Worm (Caenorhabditis elegans): Measurements from ENCODE around the gene F58B4.3.

Gene F58B4.3

DNA sequence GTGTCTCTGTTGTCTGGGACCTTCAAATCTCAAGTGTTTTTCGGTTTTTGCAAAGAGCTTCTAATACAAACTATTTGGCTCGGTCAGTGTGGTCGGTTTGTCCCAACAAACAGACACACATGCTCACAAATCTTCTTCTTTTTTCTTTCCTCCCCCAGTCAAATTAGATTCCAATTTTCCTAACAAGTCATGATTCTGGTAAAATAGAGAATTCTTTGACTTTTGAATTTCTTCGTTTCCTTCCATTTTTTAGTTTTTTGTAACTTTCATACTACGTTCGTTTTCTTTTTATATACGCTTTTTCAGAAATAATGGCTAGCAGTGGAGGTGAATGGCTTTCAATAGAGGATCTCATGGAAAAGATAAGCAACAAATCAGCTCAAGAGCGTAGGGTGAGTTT, 25.9 kb upstream of the F58B4.3 start, which contains the start of gene F32D8.15:
Gene F32D8.15 (plus strand): TSS at position 301 of the 400 bp plus-strand sequence.
- TF ChIP-seq tab-1 (GFP tag; IDR thresholded peaks at IDR 0.05) (no peak), klf-2 (GFP tag; conservative IDR thresholded peaks at IDR 0.05) (no peak), med-1 (GFP tag; optimal IDR thresholded peaks at IDR 0.05; ENCODE audit: insufficient read depth) (no peak), ztf-29 (GFP tag; IDR thresholded peaks at IDR 0.05) (no peak), T22C8.4 (GFP tag; IDR thresholded peaks at IDR 0.05) (no peak), cog-1 (tag; optimal IDR thresholded peaks at IDR 0.05) (no peak), ztf-23 (GFP tag; IDR thresholded peaks at IDR 0.05) (no peak), flt-1 (GFP tag; IDR thresholded peaks at IDR 0.05) (no peak), ref-1 (GFP tag; conservative IDR thresholded peaks at IDR 0.05) (no peak)

DNA sequence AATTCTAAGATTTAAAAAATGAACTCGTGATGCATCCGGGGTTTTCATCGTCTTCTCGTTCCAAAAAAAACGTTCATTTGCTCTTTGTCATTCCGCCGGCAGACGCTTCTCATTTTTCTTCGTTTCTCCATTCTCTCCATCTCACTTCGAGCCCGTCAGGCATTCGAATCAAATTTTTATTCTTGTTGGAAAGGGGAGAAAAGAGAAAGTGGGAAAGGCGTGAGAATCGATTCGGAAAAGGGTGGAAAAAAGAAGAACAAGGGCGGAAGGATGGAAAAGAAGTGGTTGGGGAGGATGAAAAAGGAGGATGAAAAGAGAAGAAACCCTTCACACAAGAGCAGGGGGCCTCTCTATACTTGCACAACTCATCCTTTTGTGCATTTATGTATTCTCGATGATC, 24.8 kb upstream of the F58B4.3 start:
- TF ChIP-seq cog-1 (tag; optimal IDR thresholded peaks at IDR 0.05) (no peak), med-1 (GFP tag; optimal IDR thresholded peaks at IDR 0.05; ENCODE audit: insufficient read depth) (no peak), T22C8.4 (GFP tag; IDR thresholded peaks at IDR 0.05) (no peak), klf-2 (GFP tag; conservative IDR thresholded peaks at IDR 0.05) (no peak), ztf-29 (GFP tag; IDR thresholded peaks at IDR 0.05) (no peak), ztf-23 (GFP tag; IDR thresholded peaks at IDR 0.05) (no peak), tab-1 (GFP tag; IDR thresholded peaks at IDR 0.05) (no peak), flt-1 (GFP tag; IDR thresholded peaks at IDR 0.05) (no peak), ref-1 (GFP tag; conservative IDR thresholded peaks at IDR 0.05) (no peak)

DNA sequence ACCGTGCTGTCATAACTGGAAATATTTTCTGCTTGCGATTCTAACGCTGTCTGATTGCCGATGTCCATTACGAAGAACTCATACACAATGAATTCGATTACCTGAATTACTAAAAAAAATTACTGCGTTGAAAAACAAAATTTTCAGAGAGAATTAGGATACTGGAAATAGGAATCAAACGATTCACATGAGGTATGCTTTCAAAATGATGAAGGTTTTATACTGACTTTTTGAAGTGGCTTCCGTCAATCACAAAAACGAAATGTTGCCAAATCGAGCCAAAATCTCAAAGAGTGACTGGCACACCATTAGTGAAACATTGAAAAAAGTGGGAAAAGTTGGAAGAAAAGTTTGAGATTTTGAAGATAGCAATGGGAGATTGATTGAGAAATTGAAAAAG, 20.5 kb upstream of the F58B4.3 start, which contains the start of gene zzz-1:
Gene zzz-1 (minus strand): TSS at position 101 of the 400 bp plus-strand sequence.
- TF ChIP-seq tab-1 (GFP tag; IDR thresholded peaks at IDR 0.05) (no peak), cog-1 (tag; optimal IDR thresholded peaks at IDR 0.05) (no peak), ztf-29 (GFP tag; IDR thresholded peaks at IDR 0.05) (no peak), T22C8.4 (GFP tag; IDR thresholded peaks at IDR 0.05) (no peak), flt-1 (GFP tag; IDR thresholded peaks at IDR 0.05) (no peak), med-1 (GFP tag; optimal IDR thresholded peaks at IDR 0.05; ENCODE audit: insufficient read depth) (no peak), klf-2 (GFP tag; conservative IDR thresholded peaks at IDR 0.05) (no peak), ref-1 (GFP tag; conservative IDR thresholded peaks at IDR 0.05) (no peak), ztf-23 (GFP tag; IDR thresholded peaks at IDR 0.05) (no peak)

DNA sequence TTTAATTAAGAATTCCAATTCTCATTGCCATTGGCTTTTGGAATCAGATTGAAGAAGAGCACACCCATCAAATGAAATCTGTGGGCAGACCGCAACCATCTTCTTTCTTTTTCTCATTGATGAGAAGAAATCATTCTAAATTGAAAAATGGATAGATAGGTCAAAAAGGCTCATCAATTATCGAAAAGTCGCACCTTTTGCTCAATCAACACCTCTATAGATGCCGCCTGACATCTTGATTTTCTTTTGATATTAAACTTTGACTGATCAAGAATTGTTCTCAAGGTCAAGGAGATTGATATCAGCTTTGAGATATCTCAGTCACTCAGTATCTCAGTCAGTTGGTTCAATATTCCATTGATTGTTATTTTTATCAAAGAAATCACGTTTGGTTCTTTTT, 19.7 kb upstream of the F58B4.3 start:
- TF ChIP-seq T22C8.4 (GFP tag; IDR thresholded peaks at IDR 0.05) (no peak), tab-1 (GFP tag; IDR thresholded peaks at IDR 0.05) (no peak), med-1 (GFP tag; optimal IDR thresholded peaks at IDR 0.05; ENCODE audit: insufficient read depth) (no peak), flt-1 (GFP tag; IDR thresholded peaks at IDR 0.05) (no peak), ztf-23 (GFP tag; IDR thresholded peaks at IDR 0.05) (no peak), ref-1 (GFP tag; conservative IDR thresholded peaks at IDR 0.05) (no peak), cog-1 (tag; optimal IDR thresholded peaks at IDR 0.05) (no peak), klf-2 (GFP tag; conservative IDR thresholded peaks at IDR 0.05) (no peak), ztf-29 (GFP tag; IDR thresholded peaks at IDR 0.05) (no peak)

DNA sequence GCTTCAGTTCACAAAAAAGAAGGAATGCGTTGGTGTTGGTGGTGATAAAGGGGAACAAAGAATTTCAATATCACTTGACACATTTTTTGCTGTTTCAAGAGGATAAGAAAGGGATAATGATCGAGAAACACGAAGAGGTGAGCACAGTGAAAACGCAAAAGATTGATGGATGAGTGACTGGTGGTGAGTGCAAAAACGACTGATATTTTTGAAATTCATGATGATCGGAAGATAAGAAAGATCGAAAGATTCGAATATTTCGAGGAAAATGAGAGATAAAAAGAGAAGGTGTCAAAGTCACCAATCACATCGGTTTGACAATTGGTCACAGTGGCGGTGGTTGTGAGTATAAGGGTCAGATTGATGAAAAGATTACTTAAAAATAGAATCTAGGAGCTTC, 13.7 kb upstream of the F58B4.3 start:
- no peak for TF ChIP-seq tab-1 (GFP tag; IDR thresholded peaks at IDR 0.05)
- no peak for TF ChIP-seq med-1 (GFP tag; optimal IDR thresholded peaks at IDR 0.05; ENCODE audit: insufficient read depth)
- no peak for TF ChIP-seq ztf-29 (GFP tag; IDR thresholded peaks at IDR 0.05)
- TF ChIP-seq T22C8.4 (GFP tag; IDR thresholded peaks at IDR 0.05) = no peak
- no peak for TF ChIP-seq klf-2 (GFP tag; conservative IDR thresholded peaks at IDR 0.05)
- TF ChIP-seq cog-1 (tag; optimal IDR thresholded peaks at IDR 0.05) = no peak
- TF ChIP-seq ztf-23 (GFP tag; IDR thresholded peaks at IDR 0.05) = no peak
- TF ChIP-seq flt-1 (GFP tag; IDR thresholded peaks at IDR 0.05) = no peak
- TF ChIP-seq ref-1 (GFP tag; conservative IDR thresholded peaks at IDR 0.05) = no peak

DNA sequence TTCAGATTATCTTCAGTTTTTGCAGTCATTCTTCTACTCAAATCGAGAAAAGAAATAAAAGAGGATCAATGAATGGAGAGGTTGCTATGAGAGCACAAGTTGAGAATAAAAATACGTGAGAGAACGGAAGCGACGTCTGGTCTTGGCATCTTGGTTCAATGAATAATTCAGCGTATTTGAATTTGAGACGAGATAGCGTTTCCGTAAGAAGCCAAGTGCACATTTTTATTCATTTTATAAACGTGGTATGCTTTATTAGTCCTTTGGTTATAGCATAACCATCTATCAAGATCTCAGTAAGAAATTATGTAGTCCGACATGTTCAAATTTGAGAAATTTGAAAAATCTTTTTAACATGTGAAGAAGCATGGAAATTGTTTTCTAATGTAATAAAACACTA, 11.2 kb upstream of the F58B4.3 start, which contains the start of gene F58B4.2:
Gene F58B4.2 (minus strand): TSS at position 101 of the 400 bp plus-strand sequence.
- TF ChIP-seq flt-1 (GFP tag; IDR thresholded peaks at IDR 0.05) = no peak
- TF ChIP-seq ztf-29 (GFP tag; IDR thresholded peaks at IDR 0.05) = no peak

DNA sequence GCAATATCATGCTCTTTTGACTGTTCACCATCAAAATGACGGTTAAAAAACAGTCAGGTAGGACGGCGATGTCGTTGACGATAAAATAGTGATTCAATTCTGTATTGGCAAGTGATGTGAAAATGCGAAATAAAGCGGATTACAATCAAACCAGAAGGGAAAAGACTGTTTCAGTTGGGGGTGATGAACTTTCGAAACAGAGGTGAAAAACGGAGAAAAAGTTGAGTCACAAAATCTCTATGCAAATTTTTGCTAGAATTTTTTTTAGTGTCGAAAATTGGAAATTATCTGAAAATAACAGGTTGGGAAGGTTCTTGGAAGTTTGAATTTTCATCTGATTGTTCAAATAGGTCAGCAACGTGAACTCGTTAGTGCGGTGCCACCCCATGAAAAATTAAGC, 7.9 kb upstream of the F58B4.3 start, which contains the start of gene nas-31:
Gene nas-31 (minus strand): TSS at position 101 of the 400 bp plus-strand sequence.
- no peak for TF ChIP-seq klf-2 (GFP tag; conservative IDR thresholded peaks at IDR 0.05)
- no peak for TF ChIP-seq ztf-23 (GFP tag; IDR thresholded peaks at IDR 0.05)

DNA sequence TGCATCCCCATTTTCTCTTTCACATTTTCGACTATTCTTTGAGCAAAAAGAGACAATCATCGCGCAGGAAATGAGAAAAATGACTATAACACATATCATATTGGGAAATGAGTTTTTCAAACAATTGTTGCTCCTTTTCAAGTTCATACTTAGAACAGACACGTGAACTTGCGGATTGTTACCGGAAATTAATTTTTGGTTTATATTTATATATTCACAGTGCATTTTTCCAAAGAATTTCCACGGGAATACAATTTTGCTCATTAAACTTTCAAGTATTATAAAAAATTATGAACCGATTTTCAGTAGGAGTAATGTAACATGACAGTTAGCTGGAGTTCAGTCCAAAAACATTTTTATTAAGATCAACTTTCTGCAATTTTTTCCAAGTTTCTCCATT, 6.4 kb upstream of the F58B4.3 start, which contains the start of gene F58B4.7:
Gene F58B4.7 (minus strand): TSS at position 101 of the 400 bp plus-strand sequence.
- TF ChIP-seq T22C8.4 (GFP tag; IDR thresholded peaks at IDR 0.05) (no peak), ref-1 (GFP tag; conservative IDR thresholded peaks at IDR 0.05) (no peak), klf-2 (GFP tag; conservative IDR thresholded peaks at IDR 0.05) (no peak), tab-1 (GFP tag; IDR thresholded peaks at IDR 0.05) (no peak), med-1 (GFP tag; optimal IDR thresholded peaks at IDR 0.05; ENCODE audit: insufficient read depth) (no peak), ztf-29 (GFP tag; IDR thresholded peaks at IDR 0.05) (no peak)

DNA sequence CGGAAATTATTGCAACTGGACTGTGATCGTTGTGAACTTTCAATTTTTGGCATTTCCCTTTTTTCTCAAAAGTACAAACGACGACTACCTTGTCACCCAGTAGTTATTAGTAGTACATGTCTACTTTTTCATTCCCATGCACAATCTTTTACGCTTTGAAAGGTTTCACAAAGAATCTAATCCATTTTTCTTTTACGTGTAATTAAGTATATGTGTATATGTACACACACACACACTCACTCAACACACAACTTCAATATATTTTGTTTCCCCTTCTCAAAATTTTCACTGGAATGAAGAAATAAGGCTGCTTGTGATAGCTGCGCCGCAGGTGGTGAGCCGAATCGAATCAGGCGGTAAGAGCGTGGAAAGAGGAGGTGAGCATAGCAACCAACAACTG, 4.9 kb upstream of the F58B4.3 start, which contains the start of gene F58B4.6:
Gene F58B4.6 (plus strand): TSS at position 301 of the 400 bp plus-strand sequence.
- TF ChIP-seq cog-1 (tag; optimal IDR thresholded peaks at IDR 0.05) = no peak

DNA sequence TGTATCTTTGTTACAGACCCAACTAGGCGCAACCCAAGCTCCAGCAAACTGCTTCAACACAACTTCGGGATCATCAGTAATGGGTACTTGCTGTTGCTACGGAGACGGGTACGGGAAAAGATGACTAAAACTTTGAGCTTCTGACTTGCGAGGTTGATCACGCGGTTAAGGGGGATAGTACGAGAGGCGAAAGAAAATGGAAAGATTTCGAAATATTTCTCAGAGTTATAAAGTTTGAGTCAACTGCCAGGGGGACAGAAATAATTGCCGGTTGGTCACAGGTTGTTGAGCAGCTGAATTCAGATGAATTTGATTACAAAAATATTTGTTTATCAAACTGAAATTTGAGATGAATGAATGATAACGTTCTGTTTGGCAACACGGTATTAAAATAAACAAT, 4.0 kb upstream of the F58B4.3 start:
- TF ChIP-seq ztf-23 (GFP tag; IDR thresholded peaks at IDR 0.05) (no peak), med-1 (GFP tag; optimal IDR thresholded peaks at IDR 0.05; ENCODE audit: insufficient read depth) (no peak), T22C8.4 (GFP tag; IDR thresholded peaks at IDR 0.05) (no peak), ref-1 (GFP tag; conservative IDR thresholded peaks at IDR 0.05) (no peak), tab-1 (GFP tag; IDR thresholded peaks at IDR 0.05) (no peak), cog-1 (tag; optimal IDR thresholded peaks at IDR 0.05) (no peak), klf-2 (GFP tag; conservative IDR thresholded peaks at IDR 0.05) (no peak)

DNA sequence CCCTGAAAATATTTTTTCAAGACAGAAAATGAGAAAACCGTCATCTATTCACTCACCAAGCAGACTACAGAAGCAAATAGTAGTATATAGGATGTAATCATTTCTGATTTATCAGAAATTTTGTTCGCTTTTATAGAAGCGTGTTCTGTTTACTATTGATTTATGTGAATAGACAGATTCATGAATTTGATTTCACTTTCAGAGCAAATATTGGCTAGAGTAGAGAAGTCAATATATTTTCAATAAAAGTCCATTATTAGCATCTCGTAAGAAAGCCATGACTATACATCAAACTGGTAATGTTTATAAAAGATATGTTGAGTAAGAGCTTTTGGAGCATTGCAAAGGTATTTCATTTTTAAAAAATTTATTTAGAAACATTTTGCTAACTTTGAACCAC, 1.6 kb downstream of the F58B4.3 start, which contains the start of gene scvp-1:
Gene scvp-1 (minus strand): TSS at position 101 of the 400 bp plus-strand sequence.
- TF ChIP-seq ztf-23 (GFP tag; IDR thresholded peaks at IDR 0.05) = no peak
- no peak for TF ChIP-seq tab-1 (GFP tag; IDR thresholded peaks at IDR 0.05)
- TF ChIP-seq med-1 (GFP tag; optimal IDR thresholded peaks at IDR 0.05; ENCODE audit: insufficient read depth) = no peak
- TF ChIP-seq ztf-29 (GFP tag; IDR thresholded peaks at IDR 0.05) = no peak
- TF ChIP-seq T22C8.4 (GFP tag; IDR thresholded peaks at IDR 0.05) = no peak
- TF ChIP-seq flt-1 (GFP tag; IDR thresholded peaks at IDR 0.05) = no peak
- no peak for TF ChIP-seq klf-2 (GFP tag; conservative IDR thresholded peaks at IDR 0.05)
- TF ChIP-seq cog-1 (tag; optimal IDR thresholded peaks at IDR 0.05) = no peak
- no peak for TF ChIP-seq ref-1 (GFP tag; conservative IDR thresholded peaks at IDR 0.05)
